Worm (Caenorhabditis elegans): ENCODE results near the gene F49E8.6.

ce11 chrIV:7559237-7559636, 4.8 kb upstream of the F49E8.6 start:
- no peak for TF ChIP-seq efl-1 (GFP tag; optimal IDR thresholded peaks at IDR 0.05)
- no peak for TF ChIP-seq ccch-3 (GFP tag; optimal IDR thresholded peaks at IDR 0.05)
- TF ChIP-seq snpc-4 (GFP tag; optimal IDR thresholded peaks at IDR 0.05) = no peak
- TF ChIP-seq snpc-4 (tag; optimal IDR thresholded peaks at IDR 0.05) = peak in 1 of 4 experiments; percentile 0
- TF ChIP-seq bed-2 (GFP tag; IDR thresholded peaks at IDR 0.05) = no peak
- TF ChIP-seq sdz-38 (tag; optimal IDR thresholded peaks at IDR 0.05) = no peak
- no peak for TF ChIP-seq F37B4.10 (GFP tag; IDR thresholded peaks at IDR 0.05)
- no peak for TF ChIP-seq let-607 (tag; optimal IDR thresholded peaks at IDR 0.05)
- no peak for TF ChIP-seq pha-4 (tag; optimal IDR thresholded peaks at IDR 0.05)
- TF ChIP-seq ama-1 (optimal IDR thresholded peaks at IDR 0.05) = no peak
- TF ChIP-seq ama-1 (GFP tag; optimal IDR thresholded peaks at IDR 0.05) = no peak
- no peak for TF ChIP-seq xnd-1 (tag; optimal IDR thresholded peaks at IDR 0.05)
- no peak for TF ChIP-seq rcor-1 (GFP tag; IDR thresholded peaks at IDR 0.05)
- no peak for TF ChIP-seq unc-130 (GFP tag; optimal IDR thresholded peaks at IDR 0.05)
- no peak for TF ChIP-seq C17E4.6 (GFP tag; IDR thresholded peaks at IDR 0.05)
- TF ChIP-seq C06A6.2 (GFP tag; conservative IDR thresholded peaks at IDR 0.05) = no peak

Data from whole organism, young adult.